Fruit fly (Drosophila melanogaster): ENCODE measurements around the gene CG4955.

DNA sequence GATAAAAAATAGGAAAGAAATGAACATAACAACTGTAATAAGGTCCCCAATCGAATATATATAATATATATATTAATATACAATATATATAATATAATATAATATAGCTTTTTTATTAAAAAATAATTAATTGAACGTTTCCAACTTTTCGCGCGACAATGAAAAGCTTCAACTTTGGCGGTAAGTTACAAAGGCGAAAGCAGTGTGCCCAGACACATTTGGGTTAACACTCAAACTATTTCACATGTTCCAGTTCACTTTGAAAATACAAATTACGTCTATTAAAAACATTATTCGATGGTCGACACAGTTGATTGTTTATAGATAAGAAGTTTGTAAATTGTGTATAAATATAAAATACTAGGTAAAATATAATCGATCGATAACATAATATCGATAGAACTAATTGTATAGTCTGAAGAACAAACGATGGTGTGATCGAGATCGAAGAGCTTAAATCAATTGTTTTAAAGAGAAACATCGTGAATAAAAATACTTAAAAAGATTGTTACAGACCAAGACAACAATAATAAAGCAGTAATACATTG lies 25.0 kb downstream of the CG4955 start:
- TF ChIP-seq CG31627 (GFP tag; optimal IDR thresholded peaks at IDR 0.05) (no peak), achi (GFP tag; optimal IDR thresholded peaks at IDR 0.05) (no peak), CG11902 (GFP tag; optimal IDR thresholded peaks at IDR 0.05) (no peak), CG10669 (GFP tag; optimal IDR thresholded peaks at IDR 0.05) (no peak), svp (GFP tag) (no peak)

Measured in whole organism, prepupa.